Worm (Caenorhabditis elegans): Measurements from ENCODE around the gene nas-1.
A peak's percentile ranks its signal among the peaks of the same experiment; 100 is the strongest.

nas-1 gene

ce11 chrIII:13423414-13423813 is 17.8 kb downstream of the nas-1 start, which contains the start of gene exo-1 (continued):
- no peak for TF ChIP-seq dmd-8 (GFP tag; IDR thresholded peaks at IDR 0.05)

ce11 chrIII:13426036-13426435 is 20.4 kb downstream of the nas-1 start, which contains the start of gene cope-1:
cope-1 (plus strand) TSS chrIII:13426264.
- no peak for TF ChIP-seq cey-2 (tag; optimal IDR thresholded peaks at IDR 0.05; ENCODE audit: borderline replicate concordance, insufficient read depth)
- TF ChIP-seq ces-1 (GFP tag; optimal IDR thresholded peaks at IDR 0.05): no peak
- no peak for TF ChIP-seq nhr-6 (tag; optimal IDR thresholded peaks at IDR 0.05)
- TF ChIP-seq ceh-28 (tag; optimal IDR thresholded peaks at IDR 0.05): no peak
- no peak for TF ChIP-seq madf-5 (GFP tag; IDR thresholded peaks at IDR 0.05)
- no peak for TF ChIP-seq ZK546.5 (tag; optimal IDR thresholded peaks at IDR 0.05)
- TF ChIP-seq nhr-48 (tag; optimal IDR thresholded peaks at IDR 0.05): no peak
- peak; percentile 36 for TF ChIP-seq lin-38 (GFP tag; IDR thresholded peaks at IDR 0.05)
- no peak for TF ChIP-seq duxl-1 (tag; optimal IDR thresholded peaks at IDR 0.05; ENCODE audit: poor library complexity)
- no peak for TF ChIP-seq rbr-2 (tag; optimal IDR thresholded peaks at IDR 0.05)
- no peak for TF ChIP-seq php-3 (GFP tag; IDR thresholded peaks at IDR 0.05)
- no peak for TF ChIP-seq arid-1 (GFP tag; conservative IDR thresholded peaks at IDR 0.05)
- TF ChIP-seq mes-2 (tag; optimal IDR thresholded peaks at IDR 0.05; ENCODE audit: poor library complexity, severe bottlenecking): peak; percentile 43
- no peak for TF ChIP-seq snpc-4 (tag; optimal IDR thresholded peaks at IDR 0.05)
- no peak for TF ChIP-seq nhr-76 (tag; optimal IDR thresholded peaks at IDR 0.05)
- no peak for TF ChIP-seq nhr-28 (tag; optimal IDR thresholded peaks at IDR 0.05)
- TF ChIP-seq nhr-237 (tag; optimal IDR thresholded peaks at IDR 0.05): no peak
- TF ChIP-seq pqm-1 (tag; optimal IDR thresholded peaks at IDR 0.05): no peak
- TF ChIP-seq aly-2 (tag; optimal IDR thresholded peaks at IDR 0.05): no peak
- TF ChIP-seq tag-97 (GFP tag; IDR thresholded peaks at IDR 0.05): no peak
- peak in 1 of 2 experiments; percentile 65 for TF ChIP-seq lsy-2 (tag; optimal IDR thresholded peaks at IDR 0.05)
- no peak for TF ChIP-seq saeg-2 (GFP tag; IDR thresholded peaks at IDR 0.05)
- no peak for TF ChIP-seq egl-43 (GFP tag; IDR thresholded peaks at IDR 0.05)
- no peak for TF ChIP-seq mxl-2 (GFP tag; conservative IDR thresholded peaks at IDR 0.05)
- peak; percentile 51 for TF ChIP-seq dpl-1 (GFP tag; optimal IDR thresholded peaks at IDR 0.05)
- TF ChIP-seq nhr-41 (GFP tag; IDR thresholded peaks at IDR 0.05): no peak
- TF ChIP-seq lir-3 (tag; optimal IDR thresholded peaks at IDR 0.05): no peak
- no peak for TF ChIP-seq vab-7 (GFP tag; IDR thresholded peaks at IDR 0.05)
- TF ChIP-seq Y75B8A.6 (GFP tag; IDR thresholded peaks at IDR 0.05): no peak
- TF ChIP-seq zip-2 (tag; optimal IDR thresholded peaks at IDR 0.05): no peak
- TF ChIP-seq hif-1 (tag; optimal IDR thresholded peaks at IDR 0.05): no peak
- TF ChIP-seq zfp-3 (GFP tag; conservative IDR thresholded peaks at IDR 0.05): no peak
- no peak for TF ChIP-seq spr-1 (tag; optimal IDR thresholded peaks at IDR 0.05)
- TF ChIP-seq aha-1 (tag): no peak
- no peak for TF ChIP-seq hmg-1.1 (GFP tag; IDR thresholded peaks at IDR 0.05)

ce11 chrIII:13427817-13428216 is 22.2 kb downstream of the nas-1 start:
- no peak for TF ChIP-seq lin-13 (GFP tag; optimal IDR thresholded peaks at IDR 0.05)
- TF ChIP-seq nhr-77 (tag; optimal IDR thresholded peaks at IDR 0.05): no peak
- no peak for TF ChIP-seq nhr-11 (tag; optimal IDR thresholded peaks at IDR 0.05)
- TF ChIP-seq ceh-32 (tag; optimal IDR thresholded peaks at IDR 0.05; ENCODE audit: poor library complexity): no peak
- TF ChIP-seq ZK546.5 (tag; optimal IDR thresholded peaks at IDR 0.05): no peak
- TF ChIP-seq Y48G9A.11 (GFP tag; IDR thresholded peaks at IDR 0.05): no peak
- no peak for TF ChIP-seq zfp-3 (GFP tag; conservative IDR thresholded peaks at IDR 0.05)
- no peak for TF ChIP-seq duxl-1 (tag; optimal IDR thresholded peaks at IDR 0.05; ENCODE audit: poor library complexity)
- no peak for TF ChIP-seq arid-1 (GFP tag; conservative IDR thresholded peaks at IDR 0.05)

All from whole organism, L4 larva.